Worm (Caenorhabditis elegans): Measurements from ENCODE around the gene aexr-2.

DNA sequence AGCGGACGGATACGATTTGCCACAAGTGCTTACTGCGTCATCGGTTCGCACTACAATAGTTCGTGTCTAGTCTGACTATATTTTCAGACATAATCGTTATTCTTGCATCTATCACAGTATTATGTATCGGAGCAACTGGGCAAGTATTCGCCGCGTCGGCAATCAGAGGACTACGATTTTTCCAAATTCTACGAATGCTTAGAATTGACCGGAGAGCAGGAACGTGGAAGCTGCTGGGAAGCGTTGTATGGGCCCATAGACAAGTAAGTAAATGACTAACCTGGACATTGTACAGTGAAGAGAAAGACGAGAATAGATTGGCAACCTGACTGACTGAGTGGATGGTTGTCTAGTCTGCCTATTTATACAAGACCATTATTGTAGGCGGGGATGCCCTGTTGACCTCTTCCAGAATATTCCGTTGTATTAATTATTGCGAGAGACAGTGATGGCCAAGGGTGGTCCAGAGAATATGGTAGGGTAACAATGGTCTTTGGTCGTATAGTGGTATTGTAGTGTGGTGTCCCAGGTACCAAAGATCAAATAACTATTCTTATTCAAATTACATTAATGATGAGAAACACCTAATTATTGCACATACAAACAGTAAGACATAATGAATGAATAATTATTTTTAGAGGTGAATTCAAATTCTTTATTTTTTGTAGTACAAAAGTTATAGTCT is 8.6 kb downstream of the aexr-2 start, which contains the start of gene clec-266:
- no peak for TF ChIP-seq tbp1 (GFP tag; optimal IDR thresholded peaks at IDR 0.05)
- no peak for TF ChIP-seq mes-4 (tag; optimal IDR thresholded peaks at IDR 0.05)
- TF ChIP-seq nhr-80 (tag; optimal IDR thresholded peaks at IDR 0.05), result no peak
- TF ChIP-seq C17E4.6 (GFP tag; IDR thresholded peaks at IDR 0.05), result no peak
- TF ChIP-seq F57A8.1 (GFP tag; optimal IDR thresholded peaks at IDR 0.05), result no peak
- no peak for TF ChIP-seq ekl-4 (GFP tag; IDR thresholded peaks at IDR 0.05)
- TF ChIP-seq unc-62 (GFP tag; optimal IDR thresholded peaks at IDR 0.05), result no peak
- no peak for TF ChIP-seq F49E8.2 (tag; optimal IDR thresholded peaks at IDR 0.05; ENCODE audit: insufficient read depth)
- no peak for TF ChIP-seq snpc-4 (GFP tag; optimal IDR thresholded peaks at IDR 0.05)
- TF ChIP-seq snpc-4 (tag; optimal IDR thresholded peaks at IDR 0.05), result no peak
- TF ChIP-seq pha-4 (tag; optimal IDR thresholded peaks at IDR 0.05), result no peak
- no peak for TF ChIP-seq nfya-1 (tag; optimal IDR thresholded peaks at IDR 0.05; ENCODE audit: borderline replicate concordance, insufficient read depth)
